Worm (Caenorhabditis elegans) whole organism, mixed stage, embryonic: ENCODE results near the gene ttll-15.

Experiments
- M03D4.4 ChIP-seq: sonication (generic microtip); optimal IDR thresholded peaks from 2 replicates; lab custom pipeline; 2017; ENCODE audit warnings: mild to moderate bottlenecking, missing genetic modification characterization, missing compliant biosample characterization
- bed-3 ChIP-seq: fragments of 200-800 bp; sonication (Bioruptor generic); optimal IDR thresholded peaks from 3 replicates; lab custom pipeline; 2018; ENCODE audit warnings: mild to moderate bottlenecking, missing genetic modification characterization, moderate library complexity, missing compliant biosample characterization
- blmp-1 ChIP-seq: fragments of 150-350 bp; optimal IDR thresholded peaks from 2 replicates; lab custom pipeline; 2014; ENCODE audit warnings: missing biosample characterization, missing genetic modification characterization
- ceh-39 ChIP-seq: fragments of 150-350 bp; optimal IDR thresholded peaks from 2 replicates; lab custom pipeline; 2014; ENCODE audit warnings: missing biosample characterization, missing genetic modification characterization
- ceh-43 ChIP-seq: fragments of 200-800 bp; sonication (Bioruptor generic); optimal IDR thresholded peaks from 2 replicates; lab custom pipeline; 2018; ENCODE audit warnings: mild to moderate bottlenecking, missing genetic modification characterization, moderate library complexity, missing compliant biosample characterization
- ceh-83 ChIP-seq: fragments of 200-800 bp; sonication (Bioruptor generic); optimal IDR thresholded peaks from 2 replicates; lab custom pipeline; 2018; ENCODE audit warnings: mild to moderate bottlenecking, missing genetic modification characterization, missing compliant biosample characterization
- ces-1 ChIP-seq: fragments of 150-350 bp; optimal IDR thresholded peaks from 2 replicates; lab custom pipeline; 2014; ENCODE audit warnings: missing biosample characterization, missing genetic modification reagents, missing genetic modification characterization
- elt-1 ChIP-seq: sonication (generic microtip); optimal IDR thresholded peaks from 2 replicates; lab custom pipeline; 2017; ENCODE audit warnings: missing genetic modification characterization, mild to moderate bottlenecking, missing compliant biosample characterization, antibody characterized with exemption, moderate library complexity, borderline replicate concordance; ENCODE audit not compliant: insufficient read depth
- elt-3 ChIP-seq: fragments of 150-350 bp; optimal IDR thresholded peaks from 2 replicates; lab custom pipeline; 2014; ENCODE audit warnings: missing biosample characterization, missing genetic modification characterization
- flh-1 ChIP-seq: fragments of 200-800 bp; sonication (Bioruptor generic); optimal IDR thresholded peaks from 2 replicates; lab custom pipeline; 2018; ENCODE audit warnings: mild to moderate bottlenecking, missing genetic modification characterization, moderate library complexity, missing compliant biosample characterization
- ham-2 ChIP-seq: fragments of 200-800 bp; sonication (Bioruptor generic); optimal IDR thresholded peaks from 2 replicates; lab custom pipeline; 2018; ENCODE audit warnings: mild to moderate bottlenecking, missing genetic modification characterization, missing compliant biosample characterization
- hlh-1 ChIP-seq: fragments of 150-350 bp; optimal IDR thresholded peaks from 2 replicates; lab custom pipeline; 2014; ENCODE audit warnings: missing biosample characterization, missing genetic modification reagents, missing genetic modification characterization
- lin-13 ChIP-seq: fragments of 150-350 bp; optimal IDR thresholded peaks from 2 replicates; lab custom pipeline; 2014; ENCODE audit warnings: missing biosample characterization, missing genetic modification characterization
- lin-32 ChIP-seq: fragments of 200-800 bp; sonication (Bioruptor generic); optimal IDR thresholded peaks from 2 replicates; lab custom pipeline; 2018; ENCODE audit warnings: mild to moderate bottlenecking, missing genetic modification characterization, missing compliant biosample characterization
- mep-1 ChIP-seq: fragments of 150-350 bp; optimal IDR thresholded peaks from 2 replicates; lab custom pipeline; 2017; ENCODE audit warnings: missing biosample characterization, missing genetic modification reagents, missing genetic modification characterization, inconsistent platforms
- mls-2 ChIP-seq: sonication (generic microtip); optimal IDR thresholded peaks from 2 replicates; lab custom pipeline; 2016; ENCODE audit warnings: mild to moderate bottlenecking, missing genetic modification characterization, moderate library complexity, missing compliant biosample characterization
- nhr-12 ChIP-seq: fragments of 150-350 bp; optimal IDR thresholded peaks from 2 replicates; lab custom pipeline; 2014; ENCODE audit warnings: missing biosample characterization, missing genetic modification characterization
- nhr-237 ChIP-seq: fragments of 150-350 bp; optimal IDR thresholded peaks from 2 replicates; lab custom pipeline; 2014; ENCODE audit warnings: missing biosample characterization, missing genetic modification characterization
- nhr-28 ChIP-seq: fragments of 150-350 bp; optimal IDR thresholded peaks from 2 replicates; lab custom pipeline; 2014; ENCODE audit warnings: missing biosample characterization, missing genetic modification characterization
- nhr-76 ChIP-seq: sonication (generic microtip); optimal IDR thresholded peaks from 2 replicates; lab custom pipeline; 2017; ENCODE audit warnings: missing biosample characterization, missing genetic modification characterization
- tbx-8 ChIP-seq: fragments of 200-800 bp; sonication (Bioruptor generic); optimal IDR thresholded peaks from 2 replicates; lab custom pipeline; 2018; ENCODE audit warnings: mild to moderate bottlenecking, missing genetic modification characterization, moderate library complexity, missing compliant biosample characterization
- unc-39 ChIP-seq: fragments of 150-350 bp; optimal IDR thresholded peaks from 2 replicates; lab custom pipeline; 2014; ENCODE audit warnings: missing biosample characterization, missing genetic modification characterization
- zip-8 ChIP-seq: fragments of 150-350 bp; optimal IDR thresholded peaks from 2 replicates; lab custom pipeline; 2014; ENCODE audit warnings: missing biosample characterization, missing genetic modification characterization
- ztf-11 ChIP-seq: fragments of 150-350 bp; optimal IDR thresholded peaks from 2 replicates; lab custom pipeline; 2014; ENCODE audit warnings: missing biosample characterization, missing genetic modification characterization

ttll-15 gene

ce11 chrV:10358238-10358637 is at the start of gene ttll-15:
TSS of gene ttll-15 (plus strand) at chrV:10358538.
- TF ChIP-seq ztf-11 = no peak
- no peak for TF ChIP-seq elt-3 (tag; lab: Kevin White, UChicago)
- no peak for TF ChIP-seq blmp-1 (tag; lab: Kevin White, UChicago)
- TF ChIP-seq nhr-12 (tag; lab: Kevin White, UChicago) = no peak
- no peak for TF ChIP-seq ham-2 (GFP tag; lab: Kevin White, UChicago)
- TF ChIP-seq lin-32 (GFP tag; lab: Kevin White, UChicago) = no peak
- TF ChIP-seq flh-1 (GFP tag; lab: Kevin White, UChicago) = no peak
- TF ChIP-seq lin-13 (tag; lab: Kevin White, UChicago) = no peak
- TF ChIP-seq M03D4.4 (tag; lab: Kevin White, UChicago) = no peak
- no peak for TF ChIP-seq nhr-28 (tag; lab: Kevin White, UChicago)
- no peak for TF ChIP-seq nhr-237 (tag; lab: Kevin White, UChicago)
- TF ChIP-seq ceh-43 (GFP tag; lab: Kevin White, UChicago) = no peak

DNA sequence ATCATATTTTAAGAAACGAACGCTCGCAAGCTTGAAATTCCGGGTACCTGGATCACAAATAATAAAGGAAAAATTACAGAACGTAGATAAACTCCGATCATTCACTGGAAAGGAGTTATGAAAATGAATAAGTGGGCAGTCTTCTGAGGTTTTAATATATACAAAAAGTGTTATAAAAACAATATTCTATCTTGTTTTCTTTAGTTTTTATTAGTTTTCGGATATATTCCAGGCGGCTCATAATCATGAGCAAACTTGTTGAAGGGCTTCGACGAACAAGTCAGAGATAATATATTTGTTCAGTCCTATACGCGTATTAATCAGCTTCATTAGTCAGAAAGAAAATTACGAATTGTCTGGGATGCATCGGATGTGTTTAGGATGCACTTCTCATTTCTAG is 44.4 kb upstream of the ttll-15 start, which contains the start of gene gcy-6:
TSS of gene gcy-6 (minus strand) at position 101 of the 400 bp plus-strand sequence.
- TF ChIP-seq ceh-39 (tag; lab: Kevin White, UChicago) = no peak

ce11 chrV:10314371-10314770 is 44.0 kb upstream of the ttll-15 start, which contains the start of gene trx-2:
TSS of gene trx-2 (plus strand) at chrV:10314671.
- no peak for TF ChIP-seq flh-1 (GFP tag; lab: Kevin White, UChicago)
- no peak for TF ChIP-seq bed-3
- TF ChIP-seq unc-39 (tag; lab: Kevin White, UChicago) = no peak
- TF ChIP-seq mep-1 (tag; lab: Kevin White, UChicago) = no peak

DNA sequence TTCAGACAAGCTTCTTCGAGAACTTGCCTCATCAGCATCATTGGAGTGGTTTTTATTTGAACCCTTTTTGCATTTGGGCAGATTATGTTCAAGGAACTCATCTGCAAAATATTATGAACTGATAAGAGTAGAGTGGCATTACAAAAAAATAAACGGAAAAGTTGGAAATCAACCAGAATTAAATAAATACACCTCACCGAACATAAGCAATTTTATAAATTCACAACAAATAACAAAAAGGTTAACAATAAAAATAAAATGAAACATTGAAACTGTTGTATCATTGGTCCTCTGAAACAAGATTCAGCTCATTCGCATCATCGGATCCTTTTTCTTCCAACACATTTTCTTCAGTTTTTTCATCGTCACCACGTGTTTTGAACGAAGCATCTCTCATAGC is 41.0 kb upstream of the ttll-15 start, which contains the start of gene asps-1:
TSS of gene asps-1 (minus strand) at position 101 of the 400 bp plus-strand sequence.
- TF ChIP-seq bed-3 (no peak), lin-32 (GFP tag; lab: Kevin White, UChicago) (no peak), nhr-12 (tag; lab: Kevin White, UChicago) (no peak), nhr-28 (tag; lab: Kevin White, UChicago) (no peak), lin-13 (tag; lab: Kevin White, UChicago) (no peak), elt-3 (tag; lab: Kevin White, UChicago) (no peak), ham-2 (GFP tag; lab: Kevin White, UChicago) (no peak), zip-8 (tag; lab: Kevin White, UChicago) (no peak), ces-1 (GFP tag; lab: Kevin White, UChicago) (no peak), blmp-1 (tag; lab: Kevin White, UChicago) (no peak), mls-2 (tag; lab: Kevin White, UChicago) (no peak), ceh-43 (GFP tag; lab: Kevin White, UChicago) (no peak)

DNA sequence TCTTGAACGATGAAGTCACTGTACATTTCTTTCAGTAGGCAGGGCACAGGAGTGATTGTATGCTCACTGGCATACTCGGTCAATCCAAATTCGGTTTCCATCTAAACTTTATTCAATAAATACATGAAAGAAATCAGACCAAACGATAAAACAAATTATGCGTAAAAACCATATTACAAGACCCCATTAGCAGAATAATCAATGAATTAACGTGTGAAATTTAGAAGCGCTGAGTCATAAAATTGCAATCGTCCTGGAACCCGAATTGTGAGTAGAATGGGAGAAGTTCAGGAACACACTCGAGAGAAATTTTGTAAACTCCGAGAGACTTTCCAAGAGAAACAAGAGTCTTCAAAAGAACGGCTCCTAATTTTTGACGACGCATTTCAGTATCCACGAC is 38.9 kb upstream of the ttll-15 start, which contains the start of gene B0024.11:
TSS of gene B0024.11 (minus strand) at position 101 of the 400 bp plus-strand sequence.
- no peak for TF ChIP-seq zip-8 (tag; lab: Kevin White, UChicago)
- no peak for TF ChIP-seq ztf-11
- TF ChIP-seq ces-1 (GFP tag; lab: Kevin White, UChicago) = no peak
- TF ChIP-seq M03D4.4 (tag; lab: Kevin White, UChicago) = no peak
- no peak for TF ChIP-seq ceh-43 (GFP tag; lab: Kevin White, UChicago)
- no peak for TF ChIP-seq nhr-237 (tag; lab: Kevin White, UChicago)
- TF ChIP-seq nhr-12 (tag; lab: Kevin White, UChicago) = no peak
- TF ChIP-seq, all 35 proteins: peak for 0

- TF ChIP-seq flh-1 (GFP tag; lab: Kevin White, UChicago) = no peak
- no peak for TF ChIP-seq elt-1
- no peak for TF ChIP-seq nhr-76 (tag; lab: Kevin White, UChicago)
- TF ChIP-seq nhr-237 (tag; lab: Kevin White, UChicago) = no peak
- no peak for TF ChIP-seq ztf-11
These were observed 38.1 kb upstream of the ttll-15 start, which contains the start of the genes gna-1 and B0024.13 for ce11 chrV:10320101-10320761. TSS of gene gna-1 (minus strand) at chrV:10320151. TSS of gene B0024.13 (plus strand) at chrV:10320711.

DNA sequence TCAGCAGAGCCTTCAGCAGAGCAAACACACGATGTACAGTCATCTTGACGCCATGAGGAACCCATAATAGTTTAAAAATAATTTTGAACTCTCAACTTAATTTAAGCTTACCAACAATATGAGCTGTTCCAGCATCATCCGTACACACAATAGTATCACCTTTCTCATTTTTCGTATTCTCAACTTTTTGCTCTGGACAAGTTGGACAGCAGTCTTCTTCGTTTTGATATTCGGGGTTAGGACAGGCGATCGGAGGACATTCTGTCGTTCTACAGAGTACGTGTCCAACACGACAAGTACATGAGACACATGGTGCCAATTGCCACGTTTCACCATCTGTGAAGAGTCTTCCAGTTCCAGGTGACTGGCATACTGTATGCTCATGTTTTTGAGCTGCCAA is 34.8 kb upstream of the ttll-15 start:
- TF ChIP-seq ceh-83 (GFP tag; lab: Kevin White, UChicago) (no peak), hlh-1 (tag; lab: Kevin White, UChicago) (no peak), tbx-8 (GFP tag; lab: Kevin White, UChicago) (no peak), nhr-12 (tag; lab: Kevin White, UChicago) (no peak), unc-39 (tag; lab: Kevin White, UChicago) (no peak)
